Worm (Caenorhabditis elegans) whole organism, L4 larva: ENCODE measurements around the gene F59B1.4.

Experiments
- D1046.2 ChIP-seq: fragments of 200-800 bp; sonication (Bioruptor generic); IDR thresholded peaks from 2 replicates; pipeline ENCODE4 v1.3.6; 2022; ENCODE audit warnings: missing genetic modification characterization, missing compliant biosample characterization
- F49E8.2 ChIP-seq: sonication (generic microtip); optimal IDR thresholded peaks from 2 replicates; lab custom pipeline; 2016; ENCODE audit warnings: missing compliant biosample characterization, mild to moderate bottlenecking, missing genetic modification characterization, borderline replicate concordance
- R02D3.7 ChIP-seq: fragments of 150-350 bp; sonication (generic microtip); optimal IDR thresholded peaks from 3 replicates; lab custom pipeline; 2014; ENCODE audit warnings: missing biosample characterization, missing genetic modification characterization
- Y75B8A.6 ChIP-seq: fragments of 200-800 bp; sonication (Bioruptor generic); IDR thresholded peaks from 2 replicates; pipeline ENCODE4 v1.3.6; 2022; ENCODE audit warnings: missing genetic modification reagents, missing genetic modification characterization, missing compliant biosample characterization
- ZK546.5 ChIP-seq, 2 experiments: sonication (generic microtip); optimal IDR thresholded peaks; 2 replicates each; lab custom pipeline; 2017; ENCODE audit warnings: missing biosample characterization in 2 of 2, missing genetic modification characterization in 2 of 2
- aha-1 ChIP-seq: fragments of 150-350 bp; peaks from one replicate; lab custom pipeline; 2014; ENCODE audit warnings: missing biosample characterization, missing genetic modification characterization
- ama-1 ChIP-seq: fragments of 150-350 bp; optimal IDR thresholded peaks from 2 replicates; lab custom pipeline; 2014; ENCODE audit warnings: inconsistent platforms, mixed read lengths
- arid-1 ChIP-seq: fragments of 200-800 bp; sonication (Bioruptor generic); conservative IDR thresholded peaks from 2 replicates; pipeline ENCODE4 v1.3.6; 2022; ENCODE audit warnings: missing genetic modification reagents, missing genetic modification characterization, missing compliant biosample characterization
- ceh-20 ChIP-seq: fragments of 200-800 bp; sonication (Bioruptor generic); IDR thresholded peaks from 2 replicates; pipeline ENCODE4 v1.3.6; 2022; ENCODE audit warnings: missing genetic modification reagents, missing genetic modification characterization, missing compliant biosample characterization
- ceh-44 ChIP-seq: fragments of 200-800 bp; sonication (Bioruptor generic); IDR thresholded peaks from 2 replicates; pipeline ENCODE4 v1.3.6; 2022; ENCODE audit warnings: missing genetic modification reagents, missing genetic modification characterization, missing compliant biosample characterization
- ceh-82 ChIP-seq: sonication (generic microtip); optimal IDR thresholded peaks from 2 replicates; lab custom pipeline; 2017; ENCODE audit warnings: missing biosample characterization, missing genetic modification characterization
- ctbp-1 ChIP-seq: fragments of 200-800 bp; sonication (Bioruptor generic); IDR thresholded peaks from 2 replicates; pipeline ENCODE4 v1.3.6; 2022; ENCODE audit warnings: missing genetic modification reagents, missing genetic modification characterization, missing compliant biosample characterization
- daf-16 ChIP-seq, 3 experiments: sonication (generic microtip); optimal IDR thresholded peaks; 2 replicates each; lab custom pipeline; 2016 to 2017; ENCODE audit warnings: missing genetic modification characterization in 3 of 3, missing genetic modification reagents in 3 of 3, mild to moderate bottlenecking in 2 of 3, missing compliant biosample characterization in 2 of 3, missing biosample characterization in 1 of 3, moderate library complexity in 1 of 3
- dpl-1 ChIP-seq: fragments of 150-350 bp; optimal IDR thresholded peaks from 2 replicates; lab custom pipeline; 2014; ENCODE audit warnings: missing biosample characterization, missing genetic modification reagents, missing genetic modification characterization
- egl-43 ChIP-seq: fragments of 200-800 bp; sonication (Bioruptor generic); IDR thresholded peaks from 2 replicates; pipeline ENCODE4 v1.3.6; 2022; ENCODE audit warnings: missing genetic modification reagents, missing genetic modification characterization, missing compliant biosample characterization
- fkh-10 ChIP-seq: fragments of 150-350 bp; optimal IDR thresholded peaks from 2 replicates; lab custom pipeline; 2014; ENCODE audit warnings: missing biosample characterization, missing genetic modification reagents, missing genetic modification characterization
- hif-1 ChIP-seq, 2 experiments: sonication (generic microtip); optimal IDR thresholded peaks; 2 replicates each; lab custom pipeline; 2016 to 2017; ENCODE audit warnings: missing compliant biosample characterization in 2 of 2, missing genetic modification characterization in 2 of 2, missing genetic modification reagents in 2 of 2, missing genotype in 2 of 2, mild to moderate bottlenecking in 1 of 2
- hlh-11 ChIP-seq: fragments of 200-800 bp; sonication (Bioruptor generic); optimal IDR thresholded peaks from 2 replicates; lab custom pipeline; 2018; ENCODE audit warnings: mild to moderate bottlenecking, missing genetic modification characterization, missing compliant biosample characterization
- hlh-30 ChIP-seq: sonication (generic microtip); optimal IDR thresholded peaks from 2 replicates; lab custom pipeline; 2017; ENCODE audit warnings: antibody characterized with exemption, mild to moderate bottlenecking, missing genetic modification characterization, missing compliant biosample characterization; ENCODE audit not compliant: insufficient read depth
- hmg-1.1 ChIP-seq: fragments of 200-800 bp; sonication (Bioruptor generic); IDR thresholded peaks from 2 replicates; pipeline ENCODE4 v1.3.6; 2022; ENCODE audit warnings: missing genetic modification reagents, missing genetic modification characterization, missing compliant biosample characterization
- lim-7 ChIP-seq: fragments of 200-800 bp; sonication (Bioruptor generic); IDR thresholded peaks from 2 replicates; pipeline ENCODE4 v1.3.6; 2022; ENCODE audit warnings: missing genetic modification characterization, missing compliant biosample characterization
- lin-15B ChIP-seq: fragments of 150-350 bp; sonication (generic microtip); optimal IDR thresholded peaks from 3 replicates; lab custom pipeline; 2014; ENCODE audit warnings: missing biosample characterization, missing genetic modification characterization
- mdl-1 ChIP-seq, 2 experiments: fragments of 150-350 bp in 1 of 2; sonication (generic microtip) in 1 of 2; optimal IDR thresholded peaks; 2 replicates each; lab custom pipeline; 2014 to 2017; ENCODE audit warnings: missing biosample characterization in 2 of 2, missing genetic modification characterization in 2 of 2
- mep-1 ChIP-seq: fragments of 150-350 bp; sonication (generic microtip); optimal IDR thresholded peaks from 3 replicates; lab custom pipeline; 2014; ENCODE audit warnings: missing biosample characterization, missing genetic modification characterization
- mes-2 ChIP-seq: sonication (generic microtip); optimal IDR thresholded peaks from 2 replicates; lab custom pipeline; 2016; ENCODE audit warnings: missing genotype, mild to moderate bottlenecking, missing genetic modification characterization, missing compliant biosample characterization; ENCODE audit not compliant: poor library complexity, severe bottlenecking
- mxl-3 ChIP-seq: fragments of 200-800 bp; sonication (Bioruptor generic); optimal IDR thresholded peaks from 2 replicates; lab custom pipeline; 2018; ENCODE audit warnings: mild to moderate bottlenecking, missing genetic modification characterization, missing compliant biosample characterization
- nhr-102 ChIP-seq: sonication (generic microtip); optimal IDR thresholded peaks from 2 replicates; lab custom pipeline; 2016; ENCODE audit warnings: mild to moderate bottlenecking, missing genetic modification characterization, moderate library complexity, missing compliant biosample characterization
- nhr-11 ChIP-seq: fragments of 150-350 bp; optimal IDR thresholded peaks from 2 replicates; lab custom pipeline; 2014; ENCODE audit warnings: missing biosample characterization, missing genetic modification characterization
- nhr-111 ChIP-seq: fragments of 200-800 bp; sonication (Bioruptor generic); optimal IDR thresholded peaks from 2 replicates; lab custom pipeline; 2018; ENCODE audit warnings: mild to moderate bottlenecking, missing genetic modification characterization, missing compliant biosample characterization
- nhr-76 ChIP-seq: fragments of 150-350 bp; optimal IDR thresholded peaks from 2 replicates; lab custom pipeline; 2014; ENCODE audit warnings: missing biosample characterization, missing genetic modification characterization
- nhr-77 ChIP-seq: fragments of 150-350 bp; optimal IDR thresholded peaks from 2 replicates; lab custom pipeline; 2014; ENCODE audit warnings: missing biosample characterization, missing genetic modification characterization
- pha-4 ChIP-seq, 2 experiments: fragments of 150-350 bp in 1 of 2; fragments of 200-800 bp in 1 of 2; sonication (Bioruptor generic) in 1 of 2; IDR thresholded peaks in 1 of 2; optimal IDR thresholded peaks in 1 of 2; 2 replicates each; pipeline versions ENCODE4 v1.3.6 to Lab custom; 2014 to 2022; ENCODE audit warnings: missing genetic modification characterization in 2 of 2, missing genetic modification reagents in 2 of 2, missing biosample characterization in 1 of 2, missing compliant biosample characterization in 1 of 2
- php-3 ChIP-seq: fragments of 200-800 bp; sonication (Bioruptor generic); IDR thresholded peaks from 2 replicates; pipeline ENCODE4 v1.3.6; 2022; ENCODE audit warnings: missing genetic modification reagents, missing genetic modification characterization, missing compliant biosample characterization
- pqm-1 ChIP-seq: sonication (generic microtip); optimal IDR thresholded peaks from 2 replicates; lab custom pipeline; 2017; ENCODE audit warnings: missing biosample characterization, missing genetic modification characterization
- rbr-2 ChIP-seq: sonication (generic microtip); optimal IDR thresholded peaks from 2 replicates; lab custom pipeline; 2016; ENCODE audit warnings: missing genotype, missing genetic modification characterization, missing compliant biosample characterization
- sdz-12 ChIP-seq: fragments of 200-800 bp; sonication (Bioruptor generic); optimal IDR thresholded peaks from 2 replicates; lab custom pipeline; 2018; ENCODE audit warnings: mild to moderate bottlenecking, missing genetic modification characterization, missing compliant biosample characterization
- skn-1 ChIP-seq: fragments of 150-350 bp; optimal IDR thresholded peaks from 2 replicates; lab custom pipeline; 2014; ENCODE audit warnings: missing biosample characterization, missing genetic modification characterization
- snpc-1.2 ChIP-seq: fragments of 200-800 bp; sonication (Bioruptor generic); IDR thresholded peaks from 2 replicates; pipeline ENCODE4 v1.3.6; 2022; ENCODE audit warnings: missing genetic modification reagents, missing genetic modification characterization, missing compliant biosample characterization
- tra-1 ChIP-seq: fragments of 200-800 bp; sonication (Bioruptor generic); IDR thresholded peaks from 2 replicates; pipeline ENCODE4 v1.3.6; 2022; ENCODE audit warnings: missing genetic modification reagents, missing genetic modification characterization, missing compliant biosample characterization
- unc-130 ChIP-seq: sonication (generic microtip); optimal IDR thresholded peaks from 2 replicates; lab custom pipeline; 2016; ENCODE audit warnings: missing genetic modification reagents, missing genetic modification characterization, missing compliant biosample characterization
- unc-39 ChIP-seq: sonication (generic microtip); optimal IDR thresholded peaks from 2 replicates; lab custom pipeline; 2017; ENCODE audit warnings: missing biosample characterization, missing genetic modification characterization
- unc-62 ChIP-seq, 3 experiments: fragments of 150-350 bp in 1 of 3; sonication (generic microtip); optimal IDR thresholded peaks in 2 of 3; peaks in 1 of 3; 1 replicate in 1 of 3; 2 replicates in 2 of 3; lab custom pipeline; 2014 to 2017; ENCODE audit warnings: missing biosample characterization in 3 of 3, missing genetic modification characterization in 3 of 3, missing genetic modification reagents in 3 of 3, missing genotype in 1 of 3
- vab-7 ChIP-seq: fragments of 200-800 bp; sonication (Bioruptor generic); IDR thresholded peaks from 2 replicates; pipeline ENCODE4 v1.3.6; 2022; ENCODE audit warnings: missing genetic modification reagents, missing genetic modification characterization, missing compliant biosample characterization
- ztf-11 ChIP-seq: fragments of 150-350 bp; optimal IDR thresholded peaks from 2 replicates; lab custom pipeline; 2014; ENCODE audit warnings: missing biosample characterization, missing genetic modification characterization

The F59B1.4 gene

DNA sequence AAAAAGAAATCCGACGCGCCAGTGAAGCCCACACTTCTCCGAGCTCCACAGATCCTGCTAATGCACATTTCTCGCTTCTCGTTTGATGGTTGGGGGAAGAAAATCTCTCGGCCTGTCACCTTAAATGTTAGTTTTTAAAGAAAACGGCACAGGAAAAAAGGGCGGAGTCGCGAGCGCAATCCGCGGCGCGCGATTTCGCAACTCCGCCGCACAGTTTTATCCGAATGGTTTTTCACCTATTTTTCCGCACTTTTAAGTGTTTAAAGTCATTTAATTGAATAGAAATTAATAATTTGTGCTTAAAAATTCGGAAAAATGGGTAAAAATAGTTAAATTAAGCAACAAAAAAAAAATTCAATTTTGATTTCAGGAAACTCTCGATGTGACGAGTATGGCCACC lies 39.2 kb downstream of the F59B1.4 start (continued):
- TF ChIP-seq nhr-102 (tag; lab: Kevin White, UChicago), result no peak
- TF ChIP-seq hif-1 (tag; optimal IDR thresholded peaks at IDR 0.05; lab: Kevin White, UChicago), result peak in 1 of 2 experiments; percentile 39
- no peak for TF ChIP-seq mxl-3
- peak; percentile 27 for TF ChIP-seq dpl-1 (GFP tag; lab: Kevin White, UChicago)
- no peak for TF ChIP-seq nhr-11
- TF ChIP-seq ceh-44 (GFP tag; lab: Robert Waterston, UW), result no peak
- TF ChIP-seq ceh-20 (GFP tag; lab: Robert Waterston, UW), result no peak
- no peak for TF ChIP-seq tra-1
- no peak for TF ChIP-seq ZK546.5 (tag; optimal IDR thresholded peaks at IDR 0.05; lab: Kevin White, UChicago)
- peak; percentile 75 for TF ChIP-seq mes-2 (tag; lab: Kevin White, UChicago)
- TF ChIP-seq ceh-82 (tag; lab: Kevin White, UChicago), result no peak
- TF ChIP-seq arid-1 (GFP tag; lab: Robert Waterston, UW), result no peak
- peak; percentile 75 for TF ChIP-seq aha-1
- no peak for TF ChIP-seq R02D3.7
- TF ChIP-seq rbr-2 (tag; lab: Kevin White, UChicago), result no peak
- no peak for TF ChIP-seq nhr-76 (tag; lab: Kevin White, UChicago)
- TF ChIP-seq egl-43 (GFP tag; lab: Robert Waterston, UW), result no peak
- TF ChIP-seq nhr-77 (tag; lab: Kevin White, UChicago), result no peak
- TF ChIP-seq pqm-1 (tag; lab: Kevin White, UChicago), result no peak
- TF ChIP-seq hlh-30 (tag; lab: Kevin White, UChicago), result no peak
- 0 out of 2 replicates have a peak, but pooled peaks have one; percentile 22 for TF ChIP-seq pha-4 (GFP tag; IDR thresholded peaks at IDR 0.05; lab: Robert Waterston, UW)
- TF ChIP-seq pha-4 (tag; optimal IDR thresholded peaks at IDR 0.05; lab: Kevin White, UChicago), result no peak

- TF ChIP-seq lin-15B (tag; lab: Kevin White, UChicago) (no peak), vab-7 (GFP tag; lab: Robert Waterston, UW) (no peak), skn-1 (tag; lab: Kevin White, UChicago) (no peak), ZK546.5 (tag; optimal IDR thresholded peaks at IDR 0.05; lab: Kevin White, UChicago) (no peak), mdl-1 (tag; optimal IDR thresholded peaks at IDR 0.05; lab: Kevin White, UChicago) (peak in 1 of 2 experiments; percentile 34), snpc-1.2 (GFP tag; lab: Robert Waterston, UW) (no peak), php-3 (GFP tag; lab: Robert Waterston, UW) (no peak), ama-1 (lab: Kevin White, UChicago) (no peak), unc-130 (GFP tag; lab: Kevin White, UChicago) (no peak), lim-7 (no peak), Y75B8A.6 (GFP tag; lab: Robert Waterston, UW) (no peak), F49E8.2 (tag; lab: Kevin White, UChicago) (no peak), ztf-11 (tag; lab: Kevin White, UChicago) (no peak), nhr-111 (no peak), fkh-10 (no peak), sdz-12 (GFP tag; lab: Kevin White, UChicago) (no peak), unc-39 (tag; lab: Kevin White, UChicago) (no peak), hlh-30 (tag; lab: Kevin White, UChicago) (peak; percentile 22), unc-62 (GFP tag; optimal IDR thresholded peaks at IDR 0.05 in 1 of 2; lab: Kevin White, UChicago) (peak in 1 of 2 experiments; percentile 47), unc-62 (tag; optimal IDR thresholded peaks at IDR 0.05; lab: Kevin White, UChicago) (no peak), hlh-11 (tag; lab: Kevin White, UChicago) (peak; percentile 5), daf-16 (GFP tag; optimal IDR thresholded peaks at IDR 0.05; lab: Kevin White, UChicago) (no peak), daf-16 (tag; optimal IDR thresholded peaks at IDR 0.05; lab: Kevin White, UChicago) (peak; percentile 9), mep-1 (tag; lab: Kevin White, UChicago) (peak; percentile 9), ctbp-1 (GFP tag; lab: Robert Waterston, UW) (no peak), hif-1 (tag; optimal IDR thresholded peaks at IDR 0.05; lab: Kevin White, UChicago) (peak in 1 of 2 experiments; percentile 34), D1046.2 (GFP tag; lab: Robert Waterston, UW) (0 out of 2 replicates have a peak, but pooled peaks have one; percentile 24), tra-1 (no peak), hmg-1.1 (peak; percentile 42; the same call in 1 of the 2 replicates)
Measured at ce11 chrV:3586014-3586689, 40.7 kb downstream of the F59B1.4 start, which contains the start of the genes rpl-11.1 and T22F3.2. rpl-11.1 (minus strand) TSS chrV:3586064. T22F3.2 (plus strand) TSS chrV:3586639.
